Worm (Caenorhabditis elegans): ENCODE results near the gene ZK930.4.

Gene ZK930.4

DNA sequence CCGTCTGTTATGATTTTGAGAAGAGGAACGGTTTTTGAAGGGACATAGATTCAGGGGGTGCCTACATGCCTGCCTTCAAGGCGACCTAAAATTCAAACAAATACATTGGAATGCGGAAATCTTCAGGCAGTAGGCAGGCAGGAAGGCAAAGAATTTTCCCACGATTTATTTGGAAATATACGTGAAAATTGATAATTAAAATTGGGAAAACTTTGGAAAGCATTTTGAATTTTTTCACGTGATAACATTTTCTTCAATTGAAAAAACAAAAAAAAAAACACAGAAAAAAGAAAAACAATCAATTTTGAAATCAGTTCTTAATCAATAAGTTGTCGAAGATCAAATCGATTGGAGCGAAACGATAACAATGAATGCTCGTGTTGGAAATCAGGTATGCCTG lies at the start of gene ZK930.4:
Gene ZK930.4 (plus strand): TSS at position 301 of the 400 bp plus-strand sequence.
- TF ChIP-seq nhr-28 (tag; optimal IDR thresholded peaks at IDR 0.05) (no peak), lin-32 (GFP tag; optimal IDR thresholded peaks at IDR 0.05) (no peak), ces-1 (GFP tag; optimal IDR thresholded peaks at IDR 0.05) (no peak), nhr-76 (tag; optimal IDR thresholded peaks at IDR 0.05) (no peak), ceh-83 (GFP tag; optimal IDR thresholded peaks at IDR 0.05) (no peak)

- TF ChIP-seq flh-1 (GFP tag; optimal IDR thresholded peaks at IDR 0.05) (no peak), elt-1 (tag; optimal IDR thresholded peaks at IDR 0.05; ENCODE audit: borderline replicate concordance, insufficient read depth) (no peak), ceh-43 (GFP tag; optimal IDR thresholded peaks at IDR 0.05) (no peak)
Measured at ce11 chrII:11859833-11860232, 46.5 kb upstream of the ZK930.4 start.

ce11 chrII:11860623-11861079 lies 45.7 kb upstream of the ZK930.4 start, which contains the start of gene K12D12.5:
Gene K12D12.5, plus strand, starts transcription at chrII:11861029.
- TF ChIP-seq blmp-1 (tag; optimal IDR thresholded peaks at IDR 0.05): no peak
- TF ChIP-seq zip-8 (tag; optimal IDR thresholded peaks at IDR 0.05): no peak
- TF ChIP-seq hlh-1 (tag; optimal IDR thresholded peaks at IDR 0.05): no peak
- TF ChIP-seq mab-5 (tag; optimal IDR thresholded peaks at IDR 0.05): no peak
- no peak for TF ChIP-seq elt-1 (tag; optimal IDR thresholded peaks at IDR 0.05; ENCODE audit: borderline replicate concordance, insufficient read depth)
- TF ChIP-seq nhr-12 (tag; optimal IDR thresholded peaks at IDR 0.05): no peak
- TF ChIP-seq nhr-28 (tag; optimal IDR thresholded peaks at IDR 0.05): no peak
- no peak for TF ChIP-seq ham-2 (GFP tag; optimal IDR thresholded peaks at IDR 0.05)
- no peak for TF ChIP-seq ceh-39 (tag; optimal IDR thresholded peaks at IDR 0.05)
- no peak for TF ChIP-seq cnd-1 (tag; optimal IDR thresholded peaks at IDR 0.05)
- no peak for TF ChIP-seq sptf-1 (tag; optimal IDR thresholded peaks at IDR 0.05)
- no peak for TF ChIP-seq ztf-11 (tag; optimal IDR thresholded peaks at IDR 0.05)
- TF ChIP-seq elt-3 (tag; optimal IDR thresholded peaks at IDR 0.05): no peak

- TF ChIP-seq nhr-237 (tag; optimal IDR thresholded peaks at IDR 0.05) (no peak), sptf-1 (tag; optimal IDR thresholded peaks at IDR 0.05) (no peak), lin-32 (GFP tag; optimal IDR thresholded peaks at IDR 0.05) (no peak), ces-1 (GFP tag; optimal IDR thresholded peaks at IDR 0.05) (no peak), ztf-11 (tag; optimal IDR thresholded peaks at IDR 0.05) (no peak), elt-1 (tag; optimal IDR thresholded peaks at IDR 0.05; ENCODE audit: borderline replicate concordance, insufficient read depth) (no peak), nhr-12 (tag; optimal IDR thresholded peaks at IDR 0.05) (no peak), unc-62 (GFP tag; optimal IDR thresholded peaks at IDR 0.05) (no peak), ceh-43 (GFP tag; optimal IDR thresholded peaks at IDR 0.05) (no peak), nhr-28 (tag; optimal IDR thresholded peaks at IDR 0.05) (no peak), tbx-8 (GFP tag; optimal IDR thresholded peaks at IDR 0.05) (no peak), cnd-1 (tag; optimal IDR thresholded peaks at IDR 0.05) (no peak)
Measured at ce11 chrII:11865644-11866043, 40.7 kb upstream of the ZK930.4 start, which contains the start of gene K12D12.4. Gene K12D12.4, minus strand, starts transcription at chrII:11865744.

ce11 chrII:11868234-11868633 lies 38.1 kb upstream of the ZK930.4 start, which contains the start of gene col-84:
Gene col-84, plus strand, starts transcription at chrII:11868534.
- TF ChIP-seq lsy-2 (tag; optimal IDR thresholded peaks at IDR 0.05) (no peak), elt-1 (tag; optimal IDR thresholded peaks at IDR 0.05; ENCODE audit: borderline replicate concordance, insufficient read depth) (no peak)

DNA sequence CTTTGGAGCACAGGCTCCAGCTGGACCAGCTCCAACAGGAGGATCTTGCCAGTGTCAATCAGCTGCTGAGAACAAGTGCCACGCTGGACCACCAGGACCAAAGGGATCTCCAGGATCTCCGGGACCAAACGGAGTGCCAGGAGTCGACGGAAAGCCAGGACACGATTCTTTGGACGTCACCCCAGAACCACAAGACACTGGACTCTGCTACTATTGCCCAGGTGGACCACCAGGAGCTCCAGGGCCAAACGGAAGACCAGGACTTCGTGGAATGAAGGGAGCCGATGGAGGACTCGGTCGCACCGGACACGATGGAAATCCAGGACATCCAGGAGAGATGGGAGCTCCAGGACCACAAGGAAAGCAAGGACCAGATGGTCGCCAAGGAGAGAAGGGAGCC lies 37.4 kb upstream of the ZK930.4 start:
- no peak for TF ChIP-seq ceh-39 (tag; optimal IDR thresholded peaks at IDR 0.05)
- no peak for TF ChIP-seq cnd-1 (tag; optimal IDR thresholded peaks at IDR 0.05)
- TF ChIP-seq ceh-43 (GFP tag; optimal IDR thresholded peaks at IDR 0.05): no peak
- no peak for TF ChIP-seq zip-8 (tag; optimal IDR thresholded peaks at IDR 0.05)
- no peak for TF ChIP-seq bed-3 (GFP tag; optimal IDR thresholded peaks at IDR 0.05)
- TF ChIP-seq mls-2 (tag; optimal IDR thresholded peaks at IDR 0.05): no peak
- no peak for TF ChIP-seq lin-32 (GFP tag; optimal IDR thresholded peaks at IDR 0.05)
- no peak for TF ChIP-seq mep-1 (tag; optimal IDR thresholded peaks at IDR 0.05)

DNA sequence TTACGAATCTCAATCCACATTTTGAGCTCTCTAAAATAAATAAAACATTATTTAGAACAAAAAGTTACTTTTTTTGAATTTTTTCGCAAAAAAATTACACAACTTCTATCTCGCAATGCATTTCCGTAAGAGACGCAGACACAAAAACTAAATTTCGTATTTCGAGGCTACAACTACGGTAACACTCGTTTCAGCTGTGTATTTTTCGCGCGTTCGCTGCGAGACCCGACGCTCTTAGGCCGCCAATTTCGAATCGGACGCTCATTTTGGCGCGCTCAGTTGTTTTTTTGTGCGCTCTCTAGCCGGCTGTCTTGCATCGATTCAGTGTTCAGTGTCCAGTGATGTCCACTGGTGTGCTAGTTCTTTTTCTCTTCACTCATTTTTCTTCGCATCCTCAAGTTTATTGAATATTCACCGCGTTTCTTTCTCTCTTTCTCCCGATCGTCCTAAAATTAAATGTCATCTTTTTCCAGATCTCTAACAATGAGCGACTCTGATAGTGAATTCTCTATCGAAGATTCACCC lies 31.6 kb upstream of the ZK930.4 start, which contains the start of the genes npp-3 and top-2:
Gene npp-3 (minus strand): TSS at position 115 of the 525 bp plus-strand sequence.
Gene top-2 (plus strand): TSS at position 475 of the 525 bp plus-strand sequence.
- TF ChIP-seq nhr-12 (tag; optimal IDR thresholded peaks at IDR 0.05) (no peak), bed-3 (GFP tag; optimal IDR thresholded peaks at IDR 0.05) (no peak), hlh-1 (tag; optimal IDR thresholded peaks at IDR 0.05) (peak; percentile 42), sem-2 (GFP tag; optimal IDR thresholded peaks at IDR 0.05) (no peak), mls-2 (tag; optimal IDR thresholded peaks at IDR 0.05) (no peak), mep-1 (tag; optimal IDR thresholded peaks at IDR 0.05) (peak; percentile 77), ceh-83 (GFP tag; optimal IDR thresholded peaks at IDR 0.05) (no peak), ham-2 (GFP tag; optimal IDR thresholded peaks at IDR 0.05) (peak; percentile 38), elt-1 (tag; optimal IDR thresholded peaks at IDR 0.05; ENCODE audit: borderline replicate concordance, insufficient read depth) (no peak), zip-8 (tag; optimal IDR thresholded peaks at IDR 0.05) (no peak), unc-62 (GFP tag; optimal IDR thresholded peaks at IDR 0.05) (no peak), cnd-1 (tag; optimal IDR thresholded peaks at IDR 0.05) (peak; percentile 23), lin-13 (tag; optimal IDR thresholded peaks at IDR 0.05) (peak; percentile 89), blmp-1 (tag; optimal IDR thresholded peaks at IDR 0.05) (no peak), nhr-237 (tag; optimal IDR thresholded peaks at IDR 0.05) (peak; percentile 83), mab-5 (tag; optimal IDR thresholded peaks at IDR 0.05) (no peak), nhr-28 (tag; optimal IDR thresholded peaks at IDR 0.05) (no peak), nhr-76 (tag; optimal IDR thresholded peaks at IDR 0.05) (no peak), unc-120 (tag; optimal IDR thresholded peaks at IDR 0.05; ENCODE audit: poor library complexity, severe bottlenecking) (peak; percentile 21), snpc-4 (tag; optimal IDR thresholded peaks at IDR 0.05) (no peak), sptf-1 (tag; optimal IDR thresholded peaks at IDR 0.05) (peak; percentile 55), elt-3 (tag; optimal IDR thresholded peaks at IDR 0.05) (no peak), unc-39 (tag; optimal IDR thresholded peaks at IDR 0.05) (no peak), nhr-2 (tag; optimal IDR thresholded peaks at IDR 0.05) (no peak), lin-32 (GFP tag; optimal IDR thresholded peaks at IDR 0.05) (no peak), lsy-2 (tag; optimal IDR thresholded peaks at IDR 0.05) (peak; percentile 99), M03D4.4 (tag; optimal IDR thresholded peaks at IDR 0.05) (no peak)

All from whole organism, mixed stage, embryonic.